Worm (Caenorhabditis elegans) whole organism, L1 larva: ENCODE measurements around the gene nhr-201.

Source experiments
- ces-1 ChIP-seq: fragments of 150-350 bp; optimal IDR thresholded peaks from 2 replicates; lab custom pipeline; 2014; ENCODE audit warnings: missing biosample characterization, missing genetic modification reagents, missing genetic modification characterization
- lin-39 ChIP-seq: fragments of 150-350 bp; optimal IDR thresholded peaks from 2 replicates; lab custom pipeline; 2014; ENCODE audit warnings: missing biosample characterization, missing genetic modification reagents, missing genetic modification characterization

DNA sequence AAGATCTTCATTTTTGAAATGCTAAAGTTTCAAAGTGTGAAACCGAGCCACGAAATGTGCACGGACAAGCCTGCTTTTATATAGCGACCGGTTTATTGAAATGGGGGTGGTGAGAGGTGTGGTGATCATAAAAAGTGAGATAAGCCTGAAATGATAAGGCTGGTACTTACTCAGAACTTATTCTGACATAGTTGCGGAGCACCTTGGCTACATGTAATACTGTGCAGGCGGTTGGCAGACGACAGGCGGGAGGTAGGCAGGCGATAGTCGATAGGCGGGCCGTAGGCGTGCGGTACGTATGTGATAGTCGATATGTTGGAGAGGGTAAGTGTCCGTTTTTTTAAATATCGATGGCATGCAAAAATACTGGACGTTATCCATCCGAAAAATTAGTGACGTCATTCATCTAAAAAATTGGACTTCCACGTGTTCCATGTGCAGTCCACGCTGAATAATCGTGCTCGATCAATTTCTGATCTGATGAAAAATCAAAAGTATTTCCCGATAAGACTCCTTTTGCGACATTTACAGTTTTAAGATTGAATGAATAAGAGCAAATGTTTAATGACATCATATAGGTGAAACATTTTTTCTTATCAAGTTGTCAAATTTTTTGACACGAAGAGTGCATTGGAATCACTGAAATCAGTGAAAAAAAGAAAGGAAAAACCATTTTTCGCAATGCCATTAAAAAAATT, 46.8 kb upstream of the nhr-201 start, which contains the start of gene irg-8:
- no peak for TF ChIP-seq lin-39 (tag; lab: Kevin White, UChicago)
- TF ChIP-seq ces-1 (GFP tag; lab: Kevin White, UChicago): no peak
